Fruit fly (Drosophila melanogaster) whole organism, embryonic: ENCODE data around the gene vkg.

Experiments used
- Asciz ChIP-seq: fragments of 200-800 bp; sonication (Bioruptor generic); optimal IDR thresholded peaks from 2 replicates; lab custom pipeline; 2017; ENCODE audit warnings: missing biosample characterization, mild to moderate bottlenecking, missing genetic modification characterization, missing genetic modification reagents
- BtbVII ChIP-seq: fragments of 200-800 bp; sonication (Bioruptor generic); optimal IDR thresholded peaks from 3 replicates; lab custom pipeline; 2017; ENCODE audit warnings: missing biosample characterization, mild to moderate bottlenecking, missing genetic modification characterization
- CG10366 ChIP-seq: fragments of 200-800 bp; sonication (Bioruptor generic); IDR thresholded peaks from 2 replicates; pipeline ENCODE4 v1.3.6; 2022; ENCODE audit warnings: missing biosample characterization, missing genetic modification characterization
- CG10979 ChIP-seq: fragments of 200-800 bp; sonication (Bioruptor generic); optimal IDR thresholded peaks from 2 replicates; lab custom pipeline; 2018; ENCODE audit warnings: missing biosample characterization, mild to moderate bottlenecking, missing genetic modification characterization, moderate library complexity
- CG12299 ChIP-seq: fragments of 200-800 bp; sonication (Bioruptor generic); optimal IDR thresholded peaks from 2 replicates; lab custom pipeline; 2018; ENCODE audit warnings: missing biosample characterization, mild to moderate bottlenecking, missing genetic modification characterization
- CG12391 ChIP-seq: fragments of 200-800 bp; sonication (Bioruptor generic); optimal IDR thresholded peaks from 3 replicates; lab custom pipeline; 2018; ENCODE audit warnings: missing biosample characterization, mild to moderate bottlenecking, missing genetic modification characterization, moderate library complexity
- CG12659 ChIP-seq: fragments of 200-800 bp; sonication (Bioruptor generic); optimal IDR thresholded peaks from 3 replicates; lab custom pipeline; 2017; ENCODE audit warnings: mild to moderate bottlenecking, missing biosample characterization, missing genetic modification reagents, missing genetic modification characterization
- CG14014 ChIP-seq: fragments of 200-800 bp; sonication (Bioruptor generic); IDR thresholded peaks from 2 replicates; pipeline ENCODE4 v1.3.6; 2022; ENCODE audit warnings: missing biosample characterization, missing genetic modification characterization
- CG15514 ChIP-seq: fragments of 200-800 bp; sonication (Bioruptor generic); optimal IDR thresholded peaks from 3 replicates; lab custom pipeline; 2017; ENCODE audit warnings: missing biosample characterization, missing genetic modification characterization, mild to moderate bottlenecking, moderate library complexity, missing genetic modification reagents
- CG15601 ChIP-seq: fragments of 200-800 bp; sonication (Bioruptor generic); optimal IDR thresholded peaks from 3 replicates; lab custom pipeline; 2019; ENCODE audit warnings: missing biosample characterization, mild to moderate bottlenecking, missing genetic modification characterization, moderate library complexity
- CG17568 ChIP-seq: fragments of 200-800 bp; sonication (Bioruptor generic); optimal IDR thresholded peaks from 2 replicates; lab custom pipeline; 2018; ENCODE audit warnings: missing biosample characterization, mild to moderate bottlenecking, missing genetic modification characterization, moderate library complexity
- CG1792 ChIP-seq: fragments of 200-800 bp; sonication (Bioruptor generic); optimal IDR thresholded peaks from 2 replicates; lab custom pipeline; 2016; ENCODE audit warnings: missing biosample characterization, missing genetic modification characterization
- CG18764 ChIP-seq: fragments of 200-800 bp; sonication (Bioruptor generic); optimal IDR thresholded peaks from 3 replicates; lab custom pipeline; 2016; ENCODE audit warnings: missing biosample characterization, missing genetic modification characterization
- CG31388 ChIP-seq: fragments of 200-800 bp; sonication (Bioruptor generic); optimal IDR thresholded peaks from 2 replicates; lab custom pipeline; 2016; ENCODE audit warnings: missing biosample characterization, missing genetic modification characterization
- CG3163 ChIP-seq: fragments of 200-800 bp; sonication (Bioruptor generic); optimal IDR thresholded peaks from 3 replicates; lab custom pipeline; 2016; ENCODE audit warnings: missing biosample characterization, missing genetic modification characterization
- CG4707 ChIP-seq: fragments of 200-800 bp; sonication (Bioruptor generic); optimal IDR thresholded peaks from 2 replicates; lab custom pipeline; 2018; ENCODE audit warnings: missing biosample characterization, mild to moderate bottlenecking, missing genetic modification characterization, moderate library complexity
- CG5245 ChIP-seq: fragments of 200-800 bp; sonication (Bioruptor generic); optimal IDR thresholded peaks from 3 replicates; lab custom pipeline; 2016; ENCODE audit warnings: missing biosample characterization, missing genetic modification characterization
- CG6791 ChIP-seq: fragments of 200-800 bp; sonication (Bioruptor generic); IDR thresholded peaks from 3 replicates; pipeline ENCODE4 v1.3.6; 2022; ENCODE audit warnings: missing biosample characterization, missing genetic modification characterization; ENCODE audit not compliant: partially characterized antibody
- CG6813 ChIP-seq: fragments of 200-800 bp; sonication (Bioruptor generic); optimal IDR thresholded peaks from 2 replicates; lab custom pipeline; 2017; ENCODE audit warnings: missing biosample characterization, missing genetic modification characterization, mild to moderate bottlenecking, moderate library complexity, missing genetic modification reagents
- CG7556 ChIP-seq: fragments of 200-800 bp; sonication (Bioruptor generic); optimal IDR thresholded peaks from 2 replicates; lab custom pipeline; 2017; ENCODE audit warnings: missing biosample characterization, mild to moderate bottlenecking, missing genetic modification characterization
- CG8089 ChIP-seq: fragments of 200-800 bp; sonication (Bioruptor generic); optimal IDR thresholded peaks from 3 replicates; lab custom pipeline; 2016; ENCODE audit warnings: missing biosample characterization, missing genetic modification characterization
- CG8944 ChIP-seq: fragments of 200-800 bp; sonication (Bioruptor generic); optimal IDR thresholded peaks from 3 replicates; lab custom pipeline; 2016; ENCODE audit warnings: missing biosample characterization, missing genetic modification characterization
- CG9932 ChIP-seq: fragments of 200-800 bp; sonication (Bioruptor generic); IDR thresholded peaks from 2 replicates; pipeline ENCODE4 v1.3.6; 2022; ENCODE audit warnings: missing biosample characterization, missing genetic modification characterization
- CHES-1-like ChIP-seq: fragments of 200-800 bp; sonication (Bioruptor generic); optimal IDR thresholded peaks from 2 replicates; lab custom pipeline; 2016; ENCODE audit warnings: missing biosample characterization, missing genetic modification characterization
- Dref ChIP-seq: fragments of 200-800 bp; sonication (Bioruptor generic); IDR thresholded peaks from 2 replicates; pipeline ENCODE4 v1.3.6; 2022; ENCODE audit warnings: missing biosample characterization, missing genetic modification characterization
- HmgZ ChIP-seq: fragments of 200-800 bp; sonication (Bioruptor generic); optimal IDR thresholded peaks from 2 replicates; lab custom pipeline; 2018; ENCODE audit warnings: missing biosample characterization, mild to moderate bottlenecking, missing genetic modification characterization
- MESR4 ChIP-seq: fragments of 200-800 bp; sonication (Bioruptor generic); optimal IDR thresholded peaks from 2 replicates; lab custom pipeline; 2018; ENCODE audit warnings: missing biosample characterization, mild to moderate bottlenecking, missing genetic modification characterization, moderate library complexity
- Med ChIP-seq: fragments of 200-800 bp; sonication (Bioruptor generic); peaks from one replicate; lab custom pipeline; 2016; ENCODE audit warnings: missing biosample characterization, missing genetic modification characterization, mild to moderate bottlenecking, inconsistent platforms, moderate library complexity
- NfI ChIP-seq: fragments of 200-800 bp; sonication (Bioruptor generic); optimal IDR thresholded peaks from 3 replicates; lab custom pipeline; 2018; ENCODE audit warnings: missing biosample characterization, mild to moderate bottlenecking, missing genetic modification characterization, moderate library complexity
- Poxn ChIP-seq: fragments of 200-800 bp; sonication (Bioruptor generic); IDR thresholded peaks from 2 replicates; pipeline ENCODE4 v1.3.6; 2022; ENCODE audit warnings: missing biosample characterization, missing genetic modification characterization
- cas ChIP-seq: fragments of 200-800 bp; sonication (Bioruptor generic); IDR thresholded peaks from 2 replicates; pipeline ENCODE4 v1.3.6; 2022; ENCODE audit warnings: missing biosample characterization, missing genetic modification characterization
- cg ChIP-seq: fragments of 200-800 bp; sonication (Bioruptor generic); optimal IDR thresholded peaks from 3 replicates; lab custom pipeline; 2019; ENCODE audit warnings: missing biosample characterization, mild to moderate bottlenecking, missing genetic modification characterization, moderate library complexity
- chn ChIP-seq: fragments of 200-800 bp; sonication (Bioruptor generic); optimal IDR thresholded peaks from 2 replicates; lab custom pipeline; 2016; ENCODE audit warnings: missing biosample characterization, missing genetic modification characterization
- crc ChIP-seq: fragments of 200-800 bp; sonication (Bioruptor generic); optimal IDR thresholded peaks from 2 replicates; lab custom pipeline; 2016; ENCODE audit warnings: missing biosample characterization, missing genetic modification characterization
- dan ChIP-seq: fragments of 200-800 bp; sonication (Bioruptor generic); IDR thresholded peaks from 2 replicates; pipeline ENCODE4 v1.3.6; 2022; ENCODE audit warnings: missing biosample characterization, missing genetic modification characterization
- dmrt99B ChIP-seq: fragments of 200-800 bp; sonication (Bioruptor generic); optimal IDR thresholded peaks from 2 replicates; lab custom pipeline; 2018; ENCODE audit warnings: missing biosample characterization, mild to moderate bottlenecking, missing genetic modification characterization, moderate library complexity
- fd64A ChIP-seq: fragments of 200-800 bp; sonication (Bioruptor generic); optimal IDR thresholded peaks from 3 replicates; lab custom pipeline; 2018; ENCODE audit warnings: missing biosample characterization, mild to moderate bottlenecking, missing genetic modification characterization
- ind ChIP-seq: fragments of 200-800 bp; sonication (Bioruptor generic); optimal IDR thresholded peaks from 3 replicates; lab custom pipeline; 2016; ENCODE audit warnings: missing biosample characterization, missing genetic modification characterization
- insv ChIP-seq, 2 experiments: fragments of 200-800 bp; sonication (Bioruptor generic); optimal IDR thresholded peaks; 3 replicates each; lab custom pipeline; 2016 to 2018; ENCODE audit warnings: missing biosample characterization in 2 of 2, missing genetic modification characterization in 2 of 2
- lilli ChIP-seq: fragments of 200-800 bp; sonication (Bioruptor generic); optimal IDR thresholded peaks from 3 replicates; lab custom pipeline; 2016; ENCODE audit warnings: missing biosample characterization, missing genetic modification characterization
- peb ChIP-seq: fragments of 200-800 bp; sonication (Bioruptor generic); IDR thresholded peaks from 2 replicates; pipeline ENCODE4 v1.3.6; 2022; ENCODE audit warnings: missing biosample characterization, missing genetic modification characterization
- phol ChIP-seq: fragments of 200-800 bp; sonication (Bioruptor generic); optimal IDR thresholded peaks from 3 replicates; lab custom pipeline; 2018; ENCODE audit warnings: missing biosample characterization, mild to moderate bottlenecking, missing genetic modification characterization, moderate library complexity
- sd ChIP-seq: fragments of 200-800 bp; sonication (Bioruptor generic); optimal IDR thresholded peaks from 3 replicates; lab custom pipeline; 2018; ENCODE audit warnings: missing biosample characterization, mild to moderate bottlenecking, missing genetic modification characterization, moderate library complexity
- seq ChIP-seq: fragments of 200-800 bp; sonication (Bioruptor generic); IDR thresholded peaks from 2 replicates; pipeline ENCODE4 v1.3.6; 2022; ENCODE audit warnings: missing biosample characterization, missing genetic modification characterization
- sim ChIP-seq: fragments of 200-800 bp; sonication (Bioruptor generic); IDR thresholded peaks from 2 replicates; pipeline ENCODE4 v1.3.6; 2022; ENCODE audit warnings: missing biosample characterization, missing genetic modification characterization
- ssp ChIP-seq: fragments of 200-800 bp; sonication (Bioruptor generic); IDR thresholded peaks from 2 replicates; pipeline ENCODE4 v1.3.6; 2022; ENCODE audit warnings: missing biosample characterization, missing genetic modification characterization
- z ChIP-seq: fragments of 200-800 bp; sonication (Bioruptor generic); IDR thresholded peaks from 3 replicates; pipeline ENCODE4 v1.3.6; 2022; ENCODE audit warnings: missing biosample characterization, missing genetic modification characterization

Gene vkg

dm6 chr2L:4967511-4967910, 60.5 kb downstream of the vkg start, which contains the start of gene eIF3i (continued):
- no peak for TF ChIP-seq Asciz
- TF ChIP-seq phol = peak; percentile 1
- TF ChIP-seq HmgZ (tag; lab: Kevin White, UChicago) = peak; percentile 38
- no peak for TF ChIP-seq CG10979 (tag; lab: Kevin White, UChicago)
- no peak for TF ChIP-seq fd64A (GFP tag; lab: Kevin White, UChicago)
- peak; percentile 66 for TF ChIP-seq MESR4 (GFP tag; lab: Kevin White, UChicago)

DNA sequence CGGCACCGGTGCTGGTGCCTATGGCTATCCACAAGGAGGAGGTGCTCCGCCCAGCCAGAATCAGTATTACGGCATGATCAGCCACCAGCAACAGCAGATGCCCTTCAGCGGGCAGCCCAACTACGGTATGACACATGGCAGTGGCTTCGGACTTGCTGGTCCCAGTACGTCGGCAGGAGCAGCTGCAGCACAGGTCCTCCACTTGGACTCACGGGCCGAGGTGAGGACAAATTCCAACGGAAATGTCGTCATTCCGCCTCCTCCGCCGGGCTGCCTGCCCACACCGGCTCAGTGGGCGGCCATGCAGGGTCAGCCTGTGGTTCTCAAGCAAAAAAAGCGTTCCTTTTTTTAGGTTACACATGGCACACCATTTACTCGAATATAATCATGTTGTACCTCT, 62.1 kb downstream of the vkg start:
- peak; percentile 68 for TF ChIP-seq Med (GFP tag; lab: Kevin White, UChicago)
- 0 out of 3 replicates have a peak, but pooled peaks have one; percentile 57 for TF ChIP-seq z (GFP tag; lab: Robert Waterston, UW)
- TF ChIP-seq CG7556 (GFP tag; lab: Kevin White, UChicago) = no peak

dm6 chr2L:4965420-4965819, 62.6 kb downstream of the vkg start, which contains the start of gene CG34125:
Gene CG34125, plus strand, starts transcription at chr2L:4965673.
- TF ChIP-seq ssp (GFP tag; lab: Robert Waterston, UW) (no peak), CG12659 (no peak), NfI (GFP tag; lab: Kevin White, UChicago) (no peak), CHES-1-like (GFP tag; lab: Kevin White, UChicago) (no peak), sd (tag; lab: Kevin White, UChicago) (no peak), CG5245 (GFP tag; lab: Kevin White, UChicago) (no peak), Dref (no peak), sim (GFP tag; lab: Robert Waterston, UW) (no peak), peb (GFP tag; lab: Robert Waterston, UW) (no peak), CG14014 (GFP tag; lab: Robert Waterston, UW) (0 out of 2 replicates have a peak, but pooled peaks have one; percentile 11), CG7556 (GFP tag; lab: Kevin White, UChicago) (no peak), Poxn (GFP tag; lab: Robert Waterston, UW) (no peak), CG9932 (peak; percentile 44; the same call in 1 of the 2 replicates), CG10366 (GFP tag; lab: Robert Waterston, UW) (0 out of 2 replicates have a peak, but pooled peaks have one; percentile 10), CG12299 (tag; lab: Kevin White, UChicago) (no peak), phol (peak; percentile 11), CG8089 (no peak), CG3163 (GFP tag; lab: Kevin White, UChicago) (no peak), HmgZ (tag; lab: Kevin White, UChicago) (peak; percentile 13), CG31388 (no peak), chn (GFP tag; lab: Kevin White, UChicago) (no peak), cas (GFP tag; lab: Robert Waterston, UW) (no peak), CG6813 (GFP tag; lab: Kevin White, UChicago) (no peak), CG15514 (peak; percentile 81), dan (no peak), CG12391 (tag; lab: Kevin White, UChicago) (no peak), seq (GFP tag; lab: Robert Waterston, UW) (no peak), CG4707 (no peak), CG8944 (GFP tag; lab: Kevin White, UChicago) (no peak), insv (GFP tag; optimal IDR thresholded peaks at IDR 0.05; lab: Kevin White, UChicago) (no peak), CG17568 (GFP tag; lab: Kevin White, UChicago) (no peak), CG15601 (tag; lab: Kevin White, UChicago) (no peak), CG6791 (GFP tag; lab: Robert Waterston, UW) (no peak), BtbVII (no peak), CG1792 (GFP tag; lab: Kevin White, UChicago) (no peak), ind (GFP tag; lab: Kevin White, UChicago) (no peak), CG18764 (GFP tag; lab: Kevin White, UChicago) (no peak), dmrt99B (no peak), lilli (GFP tag; lab: Kevin White, UChicago) (no peak), cg (GFP tag; lab: Kevin White, UChicago) (no peak), crc (GFP tag; lab: Kevin White, UChicago) (no peak)
